Worm (Caenorhabditis elegans): ENCODE measurements around the gene emb-9.

- no peak for TF ChIP-seq nhr-11 (tag; optimal IDR thresholded peaks at IDR 0.05)
- no peak for TF ChIP-seq nhr-25 (tag; optimal IDR thresholded peaks at IDR 0.05)
- no peak for TF ChIP-seq ama-1 (optimal IDR thresholded peaks at IDR 0.05)
- no peak for TF ChIP-seq peb-1 (tag; optimal IDR thresholded peaks at IDR 0.05)
- no peak for TF ChIP-seq unc-39 (tag; optimal IDR thresholded peaks at IDR 0.05)
- no peak for TF ChIP-seq elt-1 (tag; optimal IDR thresholded peaks at IDR 0.05)
- TF ChIP-seq egl-27 (tag; optimal IDR thresholded peaks at IDR 0.05), result no peak
- TF ChIP-seq mdl-1 (tag; optimal IDR thresholded peaks at IDR 0.05), result no peak
- no peak for TF ChIP-seq F13H6.1 (tag; optimal IDR thresholded peaks at IDR 0.05)
Observed at ce11 chrIII:9335076-9335475, 9.2 kb downstream of the emb-9 start.

All from whole organism, L2 larva.